Fruit fly (Drosophila melanogaster): ENCODE data around the gene Cdk1.

The Cdk1 gene

dm6 chr2L:10393467-10393866 lies 7.4 kb upstream of the Cdk1 start:
- TF ChIP-seq dl (GFP tag; optimal IDR thresholded peaks at IDR 0.05; ENCODE audit: insufficient read depth in 1 of 2, partially characterized antibody in 2 of 2): no peak
- TF ChIP-seq N (GFP tag; optimal IDR thresholded peaks at IDR 0.05): no peak
- no peak for TF ChIP-seq dsf (GFP tag; optimal IDR thresholded peaks at IDR 0.05; ENCODE audit: borderline replicate concordance)
- TF ChIP-seq ey (GFP tag; optimal IDR thresholded peaks at IDR 0.05): no peak
- no peak for TF ChIP-seq sage (GFP tag; optimal IDR thresholded peaks at IDR 0.05)
- no peak for TF ChIP-seq Hr83 (GFP tag; optimal IDR thresholded peaks at IDR 0.05; ENCODE audit: poor library complexity, severe bottlenecking)
- TF ChIP-seq Mio (GFP tag; optimal IDR thresholded peaks at IDR 0.05): no peak
- no peak for TF ChIP-seq Hr78 (GFP tag; optimal IDR thresholded peaks at IDR 0.05)
- no peak for TF ChIP-seq Rel (GFP tag; optimal IDR thresholded peaks at IDR 0.05)
- no peak for TF ChIP-seq Rel (tag; optimal IDR thresholded peaks at IDR 0.05)
- TF ChIP-seq foxo (GFP tag; optimal IDR thresholded peaks at IDR 0.05): no peak
- no peak for TF ChIP-seq usp (GFP tag; optimal IDR thresholded peaks at IDR 0.05)
- TF ChIP-seq CG9705 (GFP tag; optimal IDR thresholded peaks at IDR 0.05): no peak
- no peak for TF ChIP-seq CrebA (GFP tag; optimal IDR thresholded peaks at IDR 0.05; ENCODE audit: borderline replicate concordance)
- no peak for TF ChIP-seq h (GFP tag; optimal IDR thresholded peaks at IDR 0.05)
- TF ChIP-seq OdsH (GFP tag; optimal IDR thresholded peaks at IDR 0.05): no peak
- no peak for TF ChIP-seq HLH106 (tag; optimal IDR thresholded peaks at IDR 0.05)
- TF ChIP-seq br (GFP tag; optimal IDR thresholded peaks at IDR 0.05): no peak
- no peak for TF ChIP-seq Myc (optimal IDR thresholded peaks at IDR 0.05)
- no peak for TF ChIP-seq rgr (GFP tag; optimal IDR thresholded peaks at IDR 0.05)
- TF ChIP-seq Dif (GFP tag; optimal IDR thresholded peaks at IDR 0.05; ENCODE audit: partially characterized antibody): no peak

- TF ChIP-seq Jra (GFP tag; optimal IDR thresholded peaks at IDR 0.05) (peak; percentile 56), sage (GFP tag; optimal IDR thresholded peaks at IDR 0.05) (peak; percentile 31), Sp1 (GFP tag; optimal IDR thresholded peaks at IDR 0.05) (peak; percentile 47), N (GFP tag; optimal IDR thresholded peaks at IDR 0.05) (peak; percentile 94), ey (GFP tag; optimal IDR thresholded peaks at IDR 0.05) (peak; percentile 33), foxo (GFP tag; optimal IDR thresholded peaks at IDR 0.05) (peak in 1 of 2 experiments; percentile 24), Hnf4 (GFP tag; optimal IDR thresholded peaks at IDR 0.05) (peak; percentile 52), pan (optimal IDR thresholded peaks at IDR 0.05) (no peak), brk (GFP tag; optimal IDR thresholded peaks at IDR 0.05) (no peak), sv (GFP tag; optimal IDR thresholded peaks at IDR 0.05) (peak; percentile 15), lola (GFP tag; optimal IDR thresholded peaks at IDR 0.05) (peak; percentile 69), OdsH (GFP tag; optimal IDR thresholded peaks at IDR 0.05) (no peak), Myc (optimal IDR thresholded peaks at IDR 0.05) (no peak), psq (GFP tag; optimal IDR thresholded peaks at IDR 0.05) (peak; percentile 8), br (GFP tag; optimal IDR thresholded peaks at IDR 0.05) (no peak), dl (GFP tag; optimal IDR thresholded peaks at IDR 0.05; ENCODE audit: insufficient read depth in 1 of 2, partially characterized antibody in 2 of 2) (no peak), Hr83 (GFP tag; optimal IDR thresholded peaks at IDR 0.05; ENCODE audit: poor library complexity, severe bottlenecking) (no peak), CG9705 (GFP tag; optimal IDR thresholded peaks at IDR 0.05) (peak; percentile 12), fru (GFP tag; optimal IDR thresholded peaks at IDR 0.05) (peak; percentile 39), rgr (GFP tag; optimal IDR thresholded peaks at IDR 0.05) (peak; percentile 55), usp (GFP tag; optimal IDR thresholded peaks at IDR 0.05) (no peak), h (GFP tag; optimal IDR thresholded peaks at IDR 0.05) (peak; percentile 56), HLH106 (tag; optimal IDR thresholded peaks at IDR 0.05) (peak; percentile 61), Rel (GFP tag; optimal IDR thresholded peaks at IDR 0.05) (no peak), Rel (tag; optimal IDR thresholded peaks at IDR 0.05) (peak; percentile 39), dmrt93B (GFP tag; optimal IDR thresholded peaks at IDR 0.05) (no peak), woc (GFP tag; optimal IDR thresholded peaks at IDR 0.05) (peak; percentile 64)
These were observed 2.0 kb upstream of the Cdk1 start, which contains the start of gene da for dm6 chr2L:10387869-10388726. Gene da, plus strand, starts transcription at chr2L:10388105.

dm6 chr2L:10386824-10387223 lies 762 bp upstream of the Cdk1 start:
- TF ChIP-seq rgr (GFP tag; optimal IDR thresholded peaks at IDR 0.05) (no peak), Mio (GFP tag; optimal IDR thresholded peaks at IDR 0.05) (no peak), Myc (optimal IDR thresholded peaks at IDR 0.05) (no peak), Hr83 (GFP tag; optimal IDR thresholded peaks at IDR 0.05; ENCODE audit: poor library complexity, severe bottlenecking) (no peak), Hnf4 (GFP tag; optimal IDR thresholded peaks at IDR 0.05) (no peak), dsf (GFP tag; optimal IDR thresholded peaks at IDR 0.05; ENCODE audit: borderline replicate concordance) (no peak), usp (GFP tag; optimal IDR thresholded peaks at IDR 0.05) (no peak), CG9705 (GFP tag; optimal IDR thresholded peaks at IDR 0.05) (no peak), HLH106 (tag; optimal IDR thresholded peaks at IDR 0.05) (no peak), CG32264 (GFP tag; optimal IDR thresholded peaks at IDR 0.05) (no peak), psq (GFP tag; optimal IDR thresholded peaks at IDR 0.05) (no peak), Jra (GFP tag; optimal IDR thresholded peaks at IDR 0.05) (no peak), CrebA (GFP tag; optimal IDR thresholded peaks at IDR 0.05; ENCODE audit: borderline replicate concordance) (no peak)
